Worm (Caenorhabditis elegans): ENCODE data around the gene rsp-7.
A peak's percentile ranks its signal among the peaks of the same experiment; 100 is the strongest.

The rsp-7 gene

ce11 chrII:10621965-10622364 lies 37.0 kb upstream of the rsp-7 start, which contains the start of gene cutl-9:
TSS of gene cutl-9 (plus strand) at chrII:10622265.
- TF ChIP-seq rnt-1 (tag; optimal IDR thresholded peaks at IDR 0.05): no peak
- no peak for TF ChIP-seq nhr-11 (tag; optimal IDR thresholded peaks at IDR 0.05)
- TF ChIP-seq C38D4.7 (GFP tag; optimal IDR thresholded peaks at IDR 0.05): no peak
- TF ChIP-seq hlh-15 (tag; optimal IDR thresholded peaks at IDR 0.05): no peak
- no peak for TF ChIP-seq tbx-7 (tag; optimal IDR thresholded peaks at IDR 0.05)
- no peak for TF ChIP-seq ceh-2 (tag; optimal IDR thresholded peaks at IDR 0.05)

ce11 chrII:10627086-10627485 lies 31.9 kb upstream of the rsp-7 start:
- TF ChIP-seq elt-2 (tag; optimal IDR thresholded peaks at IDR 0.05): peak; percentile 37
- TF ChIP-seq C08G9.2 (tag; optimal IDR thresholded peaks at IDR 0.05): no peak

- TF ChIP-seq hlh-15 (tag; optimal IDR thresholded peaks at IDR 0.05) (no peak), ceh-22 (tag; optimal IDR thresholded peaks at IDR 0.05) (no peak), fkh-6 (tag; optimal IDR thresholded peaks at IDR 0.05) (no peak), gmeb-2 (tag; optimal IDR thresholded peaks at IDR 0.05) (no peak), T23F11.4 (GFP tag; optimal IDR thresholded peaks at IDR 0.05) (no peak), C38D4.7 (GFP tag; optimal IDR thresholded peaks at IDR 0.05) (no peak), hlh-13 (GFP tag; optimal IDR thresholded peaks at IDR 0.05) (no peak), hlh-8 (tag; optimal IDR thresholded peaks at IDR 0.05) (no peak), hlh-30 (tag; optimal IDR thresholded peaks at IDR 0.05; ENCODE audit: insufficient read depth) (no peak), ceh-24 (tag; optimal IDR thresholded peaks at IDR 0.05) (no peak), ceh-2 (tag; optimal IDR thresholded peaks at IDR 0.05) (no peak), ahr-1 (tag; optimal IDR thresholded peaks at IDR 0.05) (no peak), elt-2 (tag; optimal IDR thresholded peaks at IDR 0.05) (no peak), Y22D7AL.16 (tag; optimal IDR thresholded peaks at IDR 0.05) (no peak), npax-4 (tag; optimal IDR thresholded peaks at IDR 0.05) (no peak), pqm-1 (tag; optimal IDR thresholded peaks at IDR 0.05) (no peak), rnt-1 (tag; optimal IDR thresholded peaks at IDR 0.05) (no peak), lin-11 (tag; optimal IDR thresholded peaks at IDR 0.05) (no peak), ttx-3 (tag; optimal IDR thresholded peaks at IDR 0.05) (no peak), zip-5 (tag; optimal IDR thresholded peaks at IDR 0.05) (no peak)
These were observed 31.0 kb upstream of the rsp-7 start, which contains the start of gene M28.8 for ce11 chrII:10627963-10628362. TSS of gene M28.8 (plus strand) at chrII:10628263.

- TF ChIP-seq elt-2 (tag; optimal IDR thresholded peaks at IDR 0.05): no peak
- no peak for TF ChIP-seq nfya-1 (tag; optimal IDR thresholded peaks at IDR 0.05)
- no peak for TF ChIP-seq pat-9 (tag; optimal IDR thresholded peaks at IDR 0.05)
- TF ChIP-seq C38D4.7 (GFP tag; optimal IDR thresholded peaks at IDR 0.05): no peak
These were observed 28.1 kb upstream of the rsp-7 start for ce11 chrII:10630944-10631343.

- TF ChIP-seq ceh-6 (GFP tag; optimal IDR thresholded peaks at IDR 0.05): no peak
- no peak for TF ChIP-seq npax-4 (tag; optimal IDR thresholded peaks at IDR 0.05)
- TF ChIP-seq hlh-30 (tag; optimal IDR thresholded peaks at IDR 0.05; ENCODE audit: insufficient read depth): no peak
- TF ChIP-seq lin-11 (tag; optimal IDR thresholded peaks at IDR 0.05): no peak
- TF ChIP-seq C08G9.2 (tag; optimal IDR thresholded peaks at IDR 0.05): no peak
These were observed 19.9 kb upstream of the rsp-7 start, which contains the start of gene M28.9 for ce11 chrII:10639110-10639509. TSS of gene M28.9 (plus strand) at chrII:10639410.

- TF ChIP-seq dve-1 (tag; optimal IDR thresholded peaks at IDR 0.05): no peak
- TF ChIP-seq ceh-9 (tag; optimal IDR thresholded peaks at IDR 0.05): no peak
- TF ChIP-seq pax-1 (tag; optimal IDR thresholded peaks at IDR 0.05): no peak
These were observed 15.6 kb upstream of the rsp-7 start, which contains the start of gene M28.4 for ce11 chrII:10643403-10643802. TSS of gene M28.4 (plus strand) at chrII:10643703.
